Worm (Caenorhabditis elegans) whole organism, late embryonic: ENCODE results near the gene pgp-10.

ENCODE experiments used
- ceh-2 ChIP-seq: sonication (generic microtip); optimal IDR thresholded peaks from 2 replicates; lab custom pipeline; 2016; ENCODE audit warnings: missing genotype, missing genetic modification characterization, missing compliant biosample characterization
- ceh-45 ChIP-seq: fragments of 200-800 bp; sonication (Bioruptor generic); IDR thresholded peaks from 2 replicates; pipeline ENCODE4 v1.3.6; 2022; ENCODE audit warnings: missing genetic modification reagents, missing genetic modification characterization, missing compliant biosample characterization

DNA sequence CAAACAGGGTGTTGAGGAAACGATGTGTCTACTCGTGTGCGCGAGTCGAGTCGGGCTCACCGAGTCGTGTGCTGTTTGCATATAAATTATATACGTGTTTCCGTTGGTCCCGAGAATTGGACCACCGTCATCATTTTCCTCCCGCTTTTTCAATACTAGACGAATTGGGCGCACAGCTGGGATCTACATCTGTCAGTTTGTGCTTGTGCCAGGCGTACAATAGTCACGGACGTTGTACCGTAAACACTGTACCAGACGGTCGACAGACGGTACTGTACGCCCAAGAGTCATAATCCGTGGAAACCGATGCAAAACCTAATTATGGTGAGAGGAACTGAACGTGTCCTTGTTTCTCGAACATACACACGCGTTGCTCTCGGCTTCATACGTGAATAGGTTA is 50.3 kb downstream of the pgp-10 start:
- TF ChIP-seq ceh-2 (tag; lab: Kevin White, UChicago) = no peak
- TF ChIP-seq ceh-45 (GFP tag; lab: Robert Waterston, UW) = no peak
